Worm (Caenorhabditis elegans) whole organism, mixed stage, embryonic: ENCODE data around the gene K01D12.7.

Experiments used
- elt-3 ChIP-seq: fragments of 150-350 bp; optimal IDR thresholded peaks from 2 replicates; lab custom pipeline; 2014; ENCODE audit warnings: missing biosample characterization, missing genetic modification characterization
- lin-13 ChIP-seq: fragments of 150-350 bp; optimal IDR thresholded peaks from 2 replicates; lab custom pipeline; 2014; ENCODE audit warnings: missing biosample characterization, missing genetic modification characterization
- nhr-28 ChIP-seq: fragments of 150-350 bp; optimal IDR thresholded peaks from 2 replicates; lab custom pipeline; 2014; ENCODE audit warnings: missing biosample characterization, missing genetic modification characterization
- pha-4 ChIP-seq: fragments of 150-350 bp; optimal IDR thresholded peaks from 2 replicates; lab custom pipeline; 2018; ENCODE audit warnings: missing biosample characterization, missing genetic modification reagents, missing genetic modification characterization
- sptf-1 ChIP-seq: sonication (generic microtip); optimal IDR thresholded peaks from 2 replicates; lab custom pipeline; 2017; ENCODE audit warnings: mild to moderate bottlenecking, missing genetic modification characterization, moderate library complexity, missing compliant biosample characterization

ce11 chrV:12420843-12421242 lies 19.6 kb upstream of the K01D12.7 start, which contains the start of gene C54D10.4:
- no peak for TF ChIP-seq nhr-28 (tag; lab: Kevin White, UChicago)
- TF ChIP-seq lin-13 (tag; lab: Kevin White, UChicago) = no peak
- TF ChIP-seq pha-4 = no peak
- TF ChIP-seq sptf-1 (tag; lab: Kevin White, UChicago) = no peak
- TF ChIP-seq elt-3 (tag; lab: Kevin White, UChicago) = no peak
